Worm (Caenorhabditis elegans) whole organism, young adult: ENCODE data around the gene gnrr-7.

Source experiments
- rcor-1 ChIP-seq: fragments of 200-800 bp; sonication (Bioruptor generic); IDR thresholded peaks from 2 replicates; pipeline ENCODE4 v1.3.6; 2022; ENCODE audit warnings: missing genetic modification reagents, missing genetic modification characterization, missing compliant biosample characterization
- ztf-6 ChIP-seq: fragments of 200-800 bp; sonication (Bioruptor generic); IDR thresholded peaks from 2 replicates; pipeline ENCODE4 v1.3.6; 2022; ENCODE audit warnings: missing genetic modification reagents, missing genetic modification characterization, missing compliant biosample characterization

ce11 chrX:11137632-11138031 lies 48.0 kb upstream of the gnrr-7 start:
- no peak for TF ChIP-seq ztf-6
- TF ChIP-seq rcor-1, result no peak
